Fruit fly (Drosophila melanogaster) whole organism, wandering third instar larva: ENCODE measurements around the gene Fnta.

ENCODE experiments used
- Abd-B ChIP-seq: fragments of >200 bp; optimal IDR thresholded peaks from 2 replicates; lab custom pipeline; 2017; ENCODE audit warnings: missing biosample characterization, missing genetic modification characterization
- CG32264 ChIP-seq: fragments of 200-800 bp; sonication (Bioruptor generic); optimal IDR thresholded peaks from 2 replicates; lab custom pipeline; 2016; ENCODE audit warnings: missing biosample characterization, missing genetic modification characterization
- CrebA ChIP-seq: fragments of 200-800 bp; sonication (Bioruptor generic); optimal IDR thresholded peaks from 2 replicates; lab custom pipeline; 2016; ENCODE audit warnings: missing biosample characterization, mild to moderate bottlenecking, missing genetic modification characterization, borderline replicate concordance
- Dfd ChIP-seq: fragments of >200 bp; optimal IDR thresholded peaks from 2 replicates; lab custom pipeline; 2017; ENCODE audit warnings: missing biosample characterization, missing genetic modification characterization
- Dif ChIP-seq: fragments of 200-275, 200-300 bp; sonication (Bioruptor generic); optimal IDR thresholded peaks from 2 replicates; lab custom pipeline; 2018; ENCODE audit warnings: missing biosample characterization, missing genetic modification characterization; ENCODE audit not compliant: partially characterized antibody
- GATAd ChIP-seq: sonication (Bioruptor generic); optimal IDR thresholded peaks from 2 replicates; lab custom pipeline; 2016; ENCODE audit warnings: missing biosample characterization, missing genetic modification characterization
- HLH106 ChIP-seq: fragments of 200-800 bp; optimal IDR thresholded peaks from 3 replicates; lab custom pipeline; 2019; ENCODE audit warnings: missing biosample characterization, mild to moderate bottlenecking, missing genetic modification characterization, moderate library complexity
- Hnf4 ChIP-seq: fragments of 200-800 bp; sonication (Bioruptor generic); optimal IDR thresholded peaks from 2 replicates; lab custom pipeline; 2016; ENCODE audit warnings: missing biosample characterization, mild to moderate bottlenecking, missing genetic modification characterization
- Hr78 ChIP-seq: fragments of >200 bp; optimal IDR thresholded peaks from 2 replicates; lab custom pipeline; 2017; ENCODE audit warnings: missing biosample characterization, missing genetic modification characterization
- Hr83 ChIP-seq: fragments of 200-300 bp; sonication (Bioruptor generic); optimal IDR thresholded peaks from 2 replicates; lab custom pipeline; 2016; ENCODE audit warnings: missing biosample characterization, mild to moderate bottlenecking, missing genetic modification characterization, moderate library complexity; ENCODE audit not compliant: poor library complexity, severe bottlenecking
- Myc ChIP-seq: fragments of >200 bp; optimal IDR thresholded peaks from 2 replicates; lab custom pipeline; 2017
- N ChIP-seq: fragments of >200 bp; optimal IDR thresholded peaks from 2 replicates; lab custom pipeline; 2018; ENCODE audit warnings: missing biosample characterization, missing external identifiers, missing genetic modification characterization
- OdsH ChIP-seq: fragments of 200-800 bp; sonication (Bioruptor generic); optimal IDR thresholded peaks from 2 replicates; lab custom pipeline; 2016; ENCODE audit warnings: missing biosample characterization, mild to moderate bottlenecking, missing genetic modification characterization
- Sp1 ChIP-seq: fragments of 200-800 bp; sonication (Bioruptor generic); optimal IDR thresholded peaks from 3 replicates; lab custom pipeline; 2019; ENCODE audit warnings: missing biosample characterization, mild to moderate bottlenecking, missing genetic modification characterization, moderate library complexity
- Vsx2 ChIP-seq: fragments of 200-300, 225-300 bp; sonication (Bioruptor generic); optimal IDR thresholded peaks from 2 replicates; lab custom pipeline; 2018; ENCODE audit warnings: missing biosample characterization, missing genetic modification characterization; ENCODE audit not compliant: partially characterized antibody
- br ChIP-seq: fragments of 200-800 bp; sonication (Bioruptor generic); optimal IDR thresholded peaks from 2 replicates; lab custom pipeline; 2016; ENCODE audit warnings: missing biosample characterization, missing genetic modification characterization
- dl ChIP-seq, 2 experiments: fragments of 175-275, 200-275 bp in 1 of 2; fragments of 200-275 bp in 1 of 2; sonication (Bioruptor generic); optimal IDR thresholded peaks; lab custom pipeline; 2018; ENCODE audit warnings: mild to moderate bottlenecking in 2 of 2, missing biosample characterization in 2 of 2, missing genetic modification characterization in 2 of 2, moderate library complexity in 2 of 2; ENCODE audit not compliant: partially characterized antibody in 2 of 2, insufficient read depth in 1 of 2
- dmrt93B ChIP-seq: fragments of 200-800 bp; sonication (Bioruptor generic); optimal IDR thresholded peaks from 2 replicates; lab custom pipeline; 2018; ENCODE audit warnings: missing biosample characterization, mild to moderate bottlenecking, missing genetic modification characterization
- dsf ChIP-seq: sonication (Bioruptor generic); optimal IDR thresholded peaks from 2 replicates; lab custom pipeline; 2016; ENCODE audit warnings: missing biosample characterization, missing genetic modification characterization, borderline replicate concordance
- foxo ChIP-seq, 2 experiments: fragments of 200-800 bp; sonication (Bioruptor generic); optimal IDR thresholded peaks; 2 replicates in 1 of 2; 3 replicates in 1 of 2; lab custom pipeline; 2016 to 2017; ENCODE audit warnings: missing biosample characterization in 2 of 2, missing genetic modification characterization in 2 of 2
- fru ChIP-seq: fragments of 200-800 bp; sonication (Bioruptor generic); optimal IDR thresholded peaks from 3 replicates; lab custom pipeline; 2016; ENCODE audit warnings: missing biosample characterization, mild to moderate bottlenecking, missing genetic modification characterization
- h ChIP-seq: fragments of 200-800 bp; sonication (Bioruptor generic); optimal IDR thresholded peaks from 3 replicates; lab custom pipeline; 2016; ENCODE audit warnings: missing biosample characterization, mild to moderate bottlenecking, missing genetic modification characterization
- jim ChIP-seq: fragments of 175-275, 200-325 bp; sonication (Bioruptor generic); optimal IDR thresholded peaks from 2 replicates; lab custom pipeline; 2016; ENCODE audit warnings: missing biosample characterization, mild to moderate bottlenecking, missing genetic modification characterization
- pan ChIP-seq: fragments of >200 bp; optimal IDR thresholded peaks from 2 replicates; lab custom pipeline; 2017
- tai ChIP-seq: sonication (Bioruptor generic); optimal IDR thresholded peaks from 2 replicates; lab custom pipeline; 2016; ENCODE audit warnings: missing biosample characterization, missing genetic modification characterization
- usp ChIP-seq: fragments of >200 bp; optimal IDR thresholded peaks from 2 replicates; lab custom pipeline; 2017; ENCODE audit warnings: missing biosample characterization, missing genetic modification characterization
- woc ChIP-seq: sonication (Bioruptor generic); optimal IDR thresholded peaks from 2 replicates; lab custom pipeline; 2016; ENCODE audit warnings: missing biosample characterization, mild to moderate bottlenecking, missing genetic modification characterization

The Fnta gene

DNA sequence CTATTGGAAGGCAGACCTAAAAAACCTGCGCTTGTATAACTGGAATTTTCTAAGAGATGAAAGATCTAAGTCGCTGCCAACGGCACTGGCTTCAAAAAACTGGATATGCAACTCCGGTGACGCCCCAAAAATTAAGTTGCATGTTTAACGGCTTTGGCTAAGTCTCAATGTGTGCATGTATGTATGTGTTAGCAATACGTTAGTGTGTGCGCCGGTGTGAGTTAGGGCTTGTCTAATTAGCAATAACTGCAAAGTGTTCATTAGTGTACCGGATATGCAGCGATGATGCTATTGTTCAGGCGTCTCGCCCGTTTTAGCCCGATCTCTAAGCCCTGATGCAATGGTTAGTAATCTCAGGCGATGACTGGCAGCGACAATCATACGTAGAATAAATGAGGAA is 31.6 kb downstream of the Fnta start:
- TF ChIP-seq Hr83: no peak
- TF ChIP-seq Myc (lab: Kevin White, UChicago): no peak
- no peak for TF ChIP-seq Dif (GFP tag; lab: Kevin White, UChicago)
- TF ChIP-seq fru (GFP tag; lab: Kevin White, UChicago): no peak
- no peak for TF ChIP-seq HLH106
- TF ChIP-seq N (GFP tag; lab: Kevin White, UChicago): no peak
- no peak for TF ChIP-seq pan (lab: Kevin White, UChicago)
- no peak for TF ChIP-seq usp (GFP tag; lab: Kevin White, UChicago)
- no peak for TF ChIP-seq dsf (GFP tag; lab: Kevin White, UChicago)
- TF ChIP-seq dl (GFP tag; optimal IDR thresholded peaks at IDR 0.05; lab: Kevin White, UChicago; ENCODE audit: insufficient read depth in 1 of 2, partially characterized antibody in 2 of 2): no peak
- TF ChIP-seq CrebA (GFP tag; lab: Kevin White, UChicago): no peak
- no peak for TF ChIP-seq dmrt93B
- no peak for TF ChIP-seq h (GFP tag; lab: Kevin White, UChicago)
- TF ChIP-seq GATAd (GFP tag; lab: Kevin White, UChicago): no peak
- no peak for TF ChIP-seq Abd-B
- no peak for TF ChIP-seq Vsx2 (GFP tag; lab: Kevin White, UChicago)
- TF ChIP-seq tai (GFP tag; lab: Kevin White, UChicago): no peak
- no peak for TF ChIP-seq jim (GFP tag; lab: Kevin White, UChicago)
- no peak for TF ChIP-seq Sp1 (GFP tag; lab: Kevin White, UChicago)
- no peak for TF ChIP-seq foxo (GFP tag; optimal IDR thresholded peaks at IDR 0.05; lab: Kevin White, UChicago)

DNA sequence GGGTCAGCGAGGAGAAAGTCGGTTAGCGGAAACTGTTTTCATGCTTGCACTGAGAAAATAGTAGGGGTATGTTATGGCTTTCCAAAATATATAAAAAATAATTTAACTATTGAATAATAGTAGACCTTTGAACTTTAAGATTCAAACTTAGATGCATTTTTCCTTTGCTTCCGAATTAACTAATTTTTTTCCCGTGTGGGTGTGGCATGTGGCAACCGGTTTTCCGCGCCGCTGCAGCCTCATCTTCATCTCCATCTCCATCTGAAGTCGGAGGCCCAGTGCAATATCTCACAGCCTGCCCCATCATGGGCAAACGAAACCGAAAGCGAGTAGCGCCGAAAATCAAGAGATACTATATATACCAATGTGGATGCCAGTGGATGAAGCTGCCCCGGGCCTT is 32.9 kb downstream of the Fnta start:
- TF ChIP-seq fru (GFP tag; lab: Kevin White, UChicago) (peak; percentile 51), CrebA (GFP tag; lab: Kevin White, UChicago) (no peak), usp (GFP tag; lab: Kevin White, UChicago) (no peak), Dfd (GFP tag; lab: Kevin White, UChicago) (no peak), OdsH (GFP tag; lab: Kevin White, UChicago) (peak; percentile 1), dsf (GFP tag; lab: Kevin White, UChicago) (no peak), Hr83 (no peak), GATAd (GFP tag; lab: Kevin White, UChicago) (no peak), CG32264 (GFP tag; lab: Kevin White, UChicago) (no peak), Myc (lab: Kevin White, UChicago) (no peak), Dif (GFP tag; lab: Kevin White, UChicago) (no peak), Hnf4 (no peak), dmrt93B (peak; percentile 59), br (peak; percentile 25), foxo (GFP tag; optimal IDR thresholded peaks at IDR 0.05; lab: Kevin White, UChicago) (peak in 1 of 2 experiments; percentile 44), HLH106 (peak; percentile 80)
- TF ChIP-seq, all 38 proteins: peak for 6

dm6 chr2L:4794524-4794804 is 36.0 kb downstream of the Fnta start, which contains the start of gene CG3294:
Gene CG3294, plus strand, starts transcription at chr2L:4794549.
- TF ChIP-seq GATAd (GFP tag; lab: Kevin White, UChicago) (no peak), Hr78 (GFP tag; lab: Kevin White, UChicago) (no peak), Abd-B (no peak), woc (no peak), CrebA (GFP tag; lab: Kevin White, UChicago) (no peak)

dm6 chr2L:4793780-4794523 is 36.5 kb downstream of the Fnta start, which contains the start of gene fipi:
Gene fipi, minus strand, starts transcription at chr2L:4794044.
- TF ChIP-seq Hr83 (no peak), Myc (lab: Kevin White, UChicago) (peak; percentile 60)
